Fruit fly (Drosophila melanogaster) whole organism, pupa: ENCODE data around the gene Adat1.

Experiments
- CG10348 ChIP-seq: fragments of 200-800 bp; sonication (Bioruptor generic); IDR thresholded peaks from 2 replicates; pipeline ENCODE4 v1.3.6; 2022; ENCODE audit warnings: missing biosample characterization, missing genetic modification characterization
- CG12605 ChIP-seq: fragments of 200-800 bp; sonication (Bioruptor generic); IDR thresholded peaks from 2 replicates; pipeline ENCODE4 v1.3.6; 2022; ENCODE audit warnings: missing biosample characterization, missing genetic modification characterization
- CG13204 ChIP-seq: fragments of 200-800 bp; sonication (Bioruptor generic); optimal IDR thresholded peaks from 2 replicates; lab custom pipeline; 2018; ENCODE audit warnings: missing biosample characterization, mild to moderate bottlenecking, missing genetic modification characterization, moderate library complexity
- CG14655 ChIP-seq: fragments of 200-800 bp; sonication (Bioruptor generic); optimal IDR thresholded peaks from 3 replicates; lab custom pipeline; 2017; ENCODE audit warnings: mild to moderate bottlenecking, missing biosample characterization, missing genetic modification reagents, missing genetic modification characterization
- CG15710 ChIP-seq: fragments of 200-800 bp; sonication (Bioruptor generic); optimal IDR thresholded peaks from 2 replicates; lab custom pipeline; 2018; ENCODE audit warnings: missing biosample characterization, mild to moderate bottlenecking, missing genetic modification characterization, moderate library complexity
- CG17806 ChIP-seq: fragments of 200-800 bp; sonication (Bioruptor generic); optimal IDR thresholded peaks from 2 replicates; lab custom pipeline; 2018; ENCODE audit warnings: missing biosample characterization, mild to moderate bottlenecking, missing genetic modification characterization, moderate library complexity
- CG32121 ChIP-seq: fragments of 200-800 bp; sonication (Bioruptor generic); IDR thresholded peaks from 2 replicates; pipeline ENCODE4 v1.3.6; 2022; ENCODE audit warnings: missing biosample characterization, missing genetic modification characterization
- CG34367 ChIP-seq: fragments of 200-800 bp; sonication (Bioruptor generic); optimal IDR thresholded peaks from 2 replicates; lab custom pipeline; 2018; ENCODE audit warnings: missing biosample characterization, mild to moderate bottlenecking, missing genetic modification characterization
- CG4496 ChIP-seq: fragments of 200-800 bp; sonication (Bioruptor generic); IDR thresholded peaks from 3 replicates; pipeline ENCODE4 v1.3.6; 2022; ENCODE audit warnings: missing biosample characterization, missing genetic modification characterization
- CG8159 ChIP-seq: fragments of 200-800 bp; sonication (Bioruptor generic); optimal IDR thresholded peaks from 3 replicates; lab custom pipeline; 2018; ENCODE audit warnings: missing biosample characterization, mild to moderate bottlenecking, missing genetic modification characterization, moderate library complexity
- CG8301 ChIP-seq: fragments of 200-800 bp; sonication (Bioruptor generic); optimal IDR thresholded peaks from 2 replicates; lab custom pipeline; 2018; ENCODE audit warnings: missing biosample characterization, mild to moderate bottlenecking, missing genetic modification characterization
- CG9948 ChIP-seq: fragments of 200-800 bp; sonication (Bioruptor generic); optimal IDR thresholded peaks from 2 replicates; lab custom pipeline; 2018; ENCODE audit warnings: missing biosample characterization, mild to moderate bottlenecking, missing genetic modification characterization, moderate library complexity
- D1 ChIP-seq: fragments of 200-800 bp; sonication (Bioruptor generic); optimal IDR thresholded peaks from 2 replicates; lab custom pipeline; 2018; ENCODE audit warnings: missing biosample characterization, mild to moderate bottlenecking, missing genetic modification characterization, moderate library complexity
- EcR ChIP-seq: fragments of 200-800 bp; sonication (Bioruptor generic); optimal IDR thresholded peaks from 3 replicates; lab custom pipeline; 2019; ENCODE audit warnings: missing biosample characterization, missing genetic modification characterization, mild to moderate bottlenecking, moderate library complexity, missing genetic modification reagents
- Ets98B ChIP-seq: fragments of 200-800 bp; sonication (Bioruptor generic); IDR thresholded peaks from 2 replicates; pipeline ENCODE4 v1.3.6; 2022; ENCODE audit warnings: missing biosample characterization, missing genetic modification characterization
- Pif1A ChIP-seq: fragments of 200-800 bp; sonication (Bioruptor generic); optimal IDR thresholded peaks from 3 replicates; lab custom pipeline; 2016; ENCODE audit warnings: missing biosample characterization, missing genetic modification characterization
- Pif1B ChIP-seq: fragments of 200-800 bp; sonication (Bioruptor generic); optimal IDR thresholded peaks from 3 replicates; lab custom pipeline; 2016; ENCODE audit warnings: missing biosample characterization, missing genetic modification characterization
- Snoo ChIP-seq: fragments of 200-800 bp; sonication (Bioruptor generic); optimal IDR thresholded peaks from 3 replicates; lab custom pipeline; 2017; ENCODE audit warnings: missing biosample characterization, mild to moderate bottlenecking, missing genetic modification characterization, inconsistent platforms
- fd96Ca ChIP-seq: fragments of 200-800 bp; sonication (Bioruptor generic); IDR thresholded peaks from 3 replicates; pipeline ENCODE4 v1.3.6; 2022; ENCODE audit warnings: missing biosample characterization, missing genetic modification characterization
- gl ChIP-seq: fragments of 200-800 bp; sonication (Bioruptor generic); optimal IDR thresholded peaks from 2 replicates; lab custom pipeline; 2018; ENCODE audit warnings: missing biosample characterization, mild to moderate bottlenecking, missing genetic modification characterization
- rn ChIP-seq: fragments of 200-800 bp; sonication (Bioruptor generic); IDR thresholded peaks from 2 replicates; pipeline ENCODE4 v1.3.6; 2022; ENCODE audit warnings: missing biosample characterization, missing genetic modification characterization

Gene Adat1

dm6 chr2L:13804561-13805067, 6.7 kb downstream of the Adat1 start:
- TF ChIP-seq EcR (GFP tag; lab: Kevin White, UChicago) (peak; percentile 90), Ets98B (peak; percentile 46; the same call in 1 of the 2 replicates), CG12605 (GFP tag; lab: Robert Waterston, UW) (no peak), fd96Ca (GFP tag; lab: Robert Waterston, UW) (peak; percentile 46; the same call in 1 of the 3 replicates), gl (peak; percentile 37)

dm6 chr2L:13803805-13804560, 7.3 kb downstream of the Adat1 start:
- no peak for TF ChIP-seq CG17806 (tag; lab: Kevin White, UChicago)
- no peak for TF ChIP-seq D1 (tag; lab: Kevin White, UChicago)
- no peak for TF ChIP-seq Snoo (tag; lab: Kevin White, UChicago)
- 0 out of 3 replicates have a peak, but pooled peaks have one; percentile 22 for TF ChIP-seq CG4496 (GFP tag; lab: Robert Waterston, UW)
- no peak for TF ChIP-seq CG10348

- TF ChIP-seq CG12605 (GFP tag; lab: Robert Waterston, UW) (no peak), CG32121 (GFP tag; lab: Robert Waterston, UW) (no peak), EcR (GFP tag; lab: Kevin White, UChicago) (no peak), Ets98B (no peak), CG13204 (no peak), Snoo (tag; lab: Kevin White, UChicago) (no peak), fd96Ca (GFP tag; lab: Robert Waterston, UW) (no peak), CG8159 (tag; lab: Kevin White, UChicago) (no peak), gl (no peak), rn (GFP tag; lab: Robert Waterston, UW) (no peak), CG34367 (tag; lab: Kevin White, UChicago) (no peak), CG14655 (no peak), CG8301 (tag; lab: Kevin White, UChicago) (no peak), Pif1A (GFP tag; lab: Kevin White, UChicago) (no peak), D1 (tag; lab: Kevin White, UChicago) (no peak), CG17806 (tag; lab: Kevin White, UChicago) (no peak), CG15710 (tag; lab: Kevin White, UChicago) (no peak)
Measured at dm6 chr2L:13803032-13803661, 8.1 kb downstream of the Adat1 start, which contains the start of gene CAH1. Gene CAH1, plus strand, starts transcription at chr2L:13803626.

dm6 chr2L:13802075-13802639, 9.1 kb downstream of the Adat1 start:
- TF ChIP-seq CG17806 (tag; lab: Kevin White, UChicago): no peak
- no peak for TF ChIP-seq CG10348
- TF ChIP-seq CG15710 (tag; lab: Kevin White, UChicago): no peak
- TF ChIP-seq Pif1B (GFP tag; lab: Kevin White, UChicago): no peak
- TF ChIP-seq fd96Ca (GFP tag; lab: Robert Waterston, UW): no peak
- no peak for TF ChIP-seq Ets98B
- TF ChIP-seq rn (GFP tag; lab: Robert Waterston, UW): no peak
- 0 out of 2 replicates have a peak, but pooled peaks have one; percentile 52 for TF ChIP-seq CG12605 (GFP tag; lab: Robert Waterston, UW)
- no peak for TF ChIP-seq gl

dm6 chr2L:13801166-13801565, 10.1 kb downstream of the Adat1 start:
- TF ChIP-seq CG4496 (GFP tag; lab: Robert Waterston, UW) (no peak), CG32121 (GFP tag; lab: Robert Waterston, UW) (no peak), CG9948 (no peak)

- TF ChIP-seq fd96Ca (GFP tag; lab: Robert Waterston, UW) (no peak), CG4496 (GFP tag; lab: Robert Waterston, UW) (no peak; the same call in 2 of the 3 replicates), CG9948 (no peak)
Measured at dm6 chr2L:13793405-13793804, 17.9 kb downstream of the Adat1 start, which contains the start of gene Sec71. Gene Sec71, plus strand, starts transcription at chr2L:13793521.

- TF ChIP-seq Pif1A (GFP tag; lab: Kevin White, UChicago): no peak
- TF ChIP-seq CG13204: no peak
- TF ChIP-seq CG15710 (tag; lab: Kevin White, UChicago): no peak
- no peak for TF ChIP-seq CG14655
- no peak for TF ChIP-seq Pif1B (GFP tag; lab: Kevin White, UChicago)
- TF ChIP-seq Snoo (tag; lab: Kevin White, UChicago): no peak
- no peak for TF ChIP-seq CG10348
- TF ChIP-seq CG17806 (tag; lab: Kevin White, UChicago): no peak
- TF ChIP-seq Ets98B: no peak
- TF ChIP-seq CG8301 (tag; lab: Kevin White, UChicago): no peak
- no peak for TF ChIP-seq gl
- TF ChIP-seq CG32121 (GFP tag; lab: Robert Waterston, UW): no peak
- TF ChIP-seq CG9948: no peak
- no peak for TF ChIP-seq EcR (GFP tag; lab: Kevin White, UChicago)
- TF ChIP-seq rn (GFP tag; lab: Robert Waterston, UW): no peak
- no peak for TF ChIP-seq CG34367 (tag; lab: Kevin White, UChicago)
Measured at dm6 chr2L:13790715-13791114, 20.6 kb downstream of the Adat1 start, which contains the start of gene CG16863. Gene CG16863, plus strand, starts transcription at chr2L:13790959.
